Worm (Caenorhabditis elegans): ENCODE data around the gene glb-25.

glb-25 gene

DNA sequence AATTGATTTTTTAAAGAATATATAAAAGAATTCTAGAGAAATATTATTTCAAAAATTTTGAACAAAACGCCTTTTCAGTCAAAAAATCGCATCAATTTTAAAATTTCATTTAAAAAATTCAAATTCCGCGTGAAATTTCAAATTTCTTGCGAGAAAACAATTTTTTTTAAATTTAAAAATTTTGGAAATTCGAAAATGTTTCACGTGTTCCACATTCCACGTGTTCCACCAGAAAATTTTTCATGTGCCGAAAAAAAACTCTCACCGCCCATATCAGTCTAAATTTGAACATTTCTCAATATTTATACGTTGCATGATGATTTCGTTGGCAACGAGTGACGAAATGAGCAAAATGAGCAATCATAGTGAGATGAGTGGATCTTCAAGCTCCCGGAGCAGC lies 37.0 kb downstream of the glb-25 start, which contains the start of gene fbxa-201:
fbxa-201 (plus strand) TSS at position 301 of the 400 bp plus-strand sequence.
- TF ChIP-seq snpc-4 (GFP tag; optimal IDR thresholded peaks at IDR 0.05) (no peak), snpc-4 (tag; optimal IDR thresholded peaks at IDR 0.05) (no peak), nhr-90 (tag; optimal IDR thresholded peaks at IDR 0.05) (no peak), madf-6 (GFP tag; IDR thresholded peaks at IDR 0.05) (no peak), B0261.1 (tag; optimal IDR thresholded peaks at IDR 0.05) (no peak), bed-2 (GFP tag; IDR thresholded peaks at IDR 0.05) (no peak), sptf-2 (GFP tag; optimal IDR thresholded peaks at IDR 0.05) (no peak), Y67H2A.10 (GFP tag; conservative IDR thresholded peaks at IDR 0.05) (no peak), ztf-25 (GFP tag; IDR thresholded peaks at IDR 0.05) (no peak), Y53G8AR.9 (GFP tag; conservative IDR thresholded peaks at IDR 0.05) (no peak), attf-3 (GFP tag; conservative IDR thresholded peaks at IDR 0.05) (no peak), let-607 (tag; optimal IDR thresholded peaks at IDR 0.05) (no peak), snpc-3.4 (tag; optimal IDR thresholded peaks at IDR 0.05) (no peak), lin-54 (GFP tag; optimal IDR thresholded peaks at IDR 0.05) (no peak), mxl-1 (tag; optimal IDR thresholded peaks at IDR 0.05) (no peak), pha-4 (tag; optimal IDR thresholded peaks at IDR 0.05) (no peak), ztf-18 (tag; optimal IDR thresholded peaks at IDR 0.05) (no peak)

ce11 chrV:1978968-1979367 lies 40.9 kb downstream of the glb-25 start, which contains the start of gene T08B1.4:
Gene T08B1.4 (plus strand): TSS chrV:1979268.
- TF ChIP-seq nhr-120 (GFP tag; IDR thresholded peaks at IDR 0.05) = no peak

ce11 chrV:1986954-1987353 lies 48.9 kb downstream of the glb-25 start, which contains the start of gene T08B1.1:
Gene T08B1.1 (minus strand): TSS chrV:1987045.
- TF ChIP-seq C06A6.2 (GFP tag; conservative IDR thresholded peaks at IDR 0.05) (no peak), F49E8.2 (tag; optimal IDR thresholded peaks at IDR 0.05; ENCODE audit: insufficient read depth) (no peak), hlh-12 (tag; optimal IDR thresholded peaks at IDR 0.05) (no peak), hrde-1 (tag; optimal IDR thresholded peaks at IDR 0.05; ENCODE audit: borderline replicate concordance) (no peak), C17E4.6 (GFP tag; IDR thresholded peaks at IDR 0.05) (no peak), atf-7 (tag; optimal IDR thresholded peaks at IDR 0.05) (no peak), F10E7.11 (tag; optimal IDR thresholded peaks at IDR 0.05) (no peak), nhr-80 (tag; optimal IDR thresholded peaks at IDR 0.05) (peak; percentile 64), ztf-28 (GFP tag; IDR thresholded peaks at IDR 0.05) (no peak)

DNA sequence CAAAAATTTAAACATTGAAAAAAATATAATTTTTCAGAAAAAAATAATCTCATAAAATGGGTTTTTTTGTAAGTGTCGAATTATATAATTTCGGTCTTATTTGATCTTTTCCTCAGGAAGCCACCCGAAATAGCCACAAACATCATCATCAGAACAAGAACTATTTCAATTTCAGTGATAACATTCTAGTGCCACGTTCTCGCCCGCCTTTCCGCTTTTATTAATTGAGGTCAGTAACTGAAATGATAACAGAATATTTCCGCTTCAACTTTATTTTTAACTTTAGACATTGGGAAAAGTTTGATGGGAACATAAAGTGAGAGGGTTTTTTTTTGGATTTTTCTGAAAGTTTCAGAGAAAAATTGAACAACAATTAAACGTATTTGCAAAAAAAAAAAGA lies 51.2 kb downstream of the glb-25 start:
- no peak for TF ChIP-seq egl-44 (GFP tag; IDR thresholded peaks at IDR 0.05)
- TF ChIP-seq nhr-80 (tag; optimal IDR thresholded peaks at IDR 0.05) = peak; percentile 42

DNA sequence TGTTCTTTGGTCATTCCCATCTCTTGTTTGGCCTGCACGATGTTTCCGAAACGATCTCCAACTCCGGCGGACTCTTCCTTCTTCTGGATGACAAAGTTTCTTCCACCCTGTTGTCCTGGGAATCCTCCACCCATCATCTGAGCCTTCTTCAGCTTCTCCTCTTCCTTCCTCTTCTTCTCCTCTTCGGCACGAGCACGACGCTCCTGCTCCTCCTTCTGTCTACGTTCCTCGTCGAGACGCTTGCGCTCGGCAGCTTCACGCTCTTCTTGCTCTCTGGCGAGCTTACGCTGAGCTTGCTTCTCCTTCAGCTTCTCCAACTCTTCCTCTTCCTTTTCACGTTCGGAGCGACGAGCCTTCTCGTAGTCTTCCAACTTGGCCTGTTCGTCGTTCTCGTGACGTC lies 53.3 kb downstream of the glb-25 start:
- TF ChIP-seq sdz-38 (tag; optimal IDR thresholded peaks at IDR 0.05) (no peak), madf-10 (tag; optimal IDR thresholded peaks at IDR 0.05) (no peak), pbrm-1 (GFP tag; IDR thresholded peaks at IDR 0.05) (no peak), akir-1 (GFP tag; optimal IDR thresholded peaks at IDR 0.05) (no peak), ztf-6 (GFP tag; IDR thresholded peaks at IDR 0.05) (no peak), F37B4.10 (GFP tag; IDR thresholded peaks at IDR 0.05) (no peak), bed-2 (GFP tag; IDR thresholded peaks at IDR 0.05) (no peak), egl-18 (GFP tag; IDR thresholded peaks at IDR 0.05) (no peak), snpc-1.1 (tag; optimal IDR thresholded peaks at IDR 0.05; ENCODE audit: insufficient read depth) (no peak), nfya-1 (tag; optimal IDR thresholded peaks at IDR 0.05; ENCODE audit: borderline replicate concordance, insufficient read depth) (no peak), attf-3 (GFP tag; conservative IDR thresholded peaks at IDR 0.05) (no peak), egrh-3 (GFP tag; IDR thresholded peaks at IDR 0.05) (peak; percentile 70), fkh-3 (tag; optimal IDR thresholded peaks at IDR 0.05) (no peak), lin-26 (GFP tag; IDR thresholded peaks at IDR 0.05) (0 out of 2 replicates have a peak, but pooled peaks have one; percentile 32), ekl-4 (GFP tag; IDR thresholded peaks at IDR 0.05) (no peak), C06A6.2 (GFP tag; conservative IDR thresholded peaks at IDR 0.05) (no peak), ceh-40 (GFP tag; IDR thresholded peaks at IDR 0.05) (no peak), zfh-2 (GFP tag; conservative IDR thresholded peaks at IDR 0.05) (peak; percentile 84)
